Fruit fly (Drosophila melanogaster): ENCODE measurements around the gene Rpn10.
A peak's percentile ranks its signal among the peaks of the same experiment; 100 is the strongest.

dm6 chr3L:21568848-21569372 is 32.1 kb downstream of the Rpn10 start, which contains the start of the genes CRIF and SMC5:
- TF ChIP-seq CG7101 (tag; optimal IDR thresholded peaks at IDR 0.05) (peak; percentile 57), bab1 (GFP tag; optimal IDR thresholded peaks at IDR 0.05) (peak; percentile 69), CG33017 (tag; optimal IDR thresholded peaks at IDR 0.05) (no peak), Crg-1 (GFP tag; optimal IDR thresholded peaks at IDR 0.05) (no peak), CG1620 (GFP tag; optimal IDR thresholded peaks at IDR 0.05) (peak; percentile 74), Hr96 (GFP tag; optimal IDR thresholded peaks at IDR 0.05) (peak; percentile 76), kay (GFP tag; ENCODE audit: borderline replicate concordance) (no peak), toe (GFP tag; optimal IDR thresholded peaks at IDR 0.05) (peak; percentile 89)
